Fruit fly (Drosophila melanogaster): ENCODE measurements around the gene CG31635.
A peak's percentile ranks its signal among the peaks of the same experiment; 100 is the strongest.

CG31635 gene

dm6 chr2L:6677453-6677852 is 28.5 kb upstream of the CG31635 start, which contains the start of gene Nse1 (continued):
- TF ChIP-seq crp (GFP tag; optimal IDR thresholded peaks at IDR 0.05) (peak in 1 of 2 experiments; percentile 1), tin (GFP tag; optimal IDR thresholded peaks at IDR 0.05) (no peak), CHES-1-like (GFP tag; optimal IDR thresholded peaks at IDR 0.05) (no peak), CG34224 (GFP tag; IDR thresholded peaks at IDR 0.05; ENCODE audit: partially characterized antibody) (peak; percentile 78), Hr3 (GFP tag; optimal IDR thresholded peaks at IDR 0.05) (no peak)

dm6 chr2L:6676535-6676934 is 27.6 kb upstream of the CG31635 start, which contains the start of gene cort:
Gene cort, minus strand, starts transcription at chr2L:6676635.
- TF ChIP-seq grau (tag; optimal IDR thresholded peaks at IDR 0.05) (peak; percentile 26), lbe (GFP tag; optimal IDR thresholded peaks at IDR 0.05) (no peak)

dm6 chr2L:6673211-6674012 is 24.5 kb upstream of the CG31635 start, which contains the start of gene Spn27A:
Gene Spn27A, minus strand, starts transcription at chr2L:6673347.
- peak; percentile 19 for TF ChIP-seq en (GFP tag; optimal IDR thresholded peaks at IDR 0.05)
- TF ChIP-seq CG9876 (GFP tag; optimal IDR thresholded peaks at IDR 0.05) = no peak
- TF ChIP-seq Lim3 (GFP tag; IDR thresholded peaks at IDR 0.05) = no peak
- TF ChIP-seq CHES-1-like (GFP tag; optimal IDR thresholded peaks at IDR 0.05) = peak; percentile 59
- peak; percentile 63 for TF ChIP-seq CG12659 (GFP tag; optimal IDR thresholded peaks at IDR 0.05)
- 0 out of 2 replicates have a peak, but pooled peaks have one; percentile 34 for TF ChIP-seq E2f1 (GFP tag; IDR thresholded peaks at IDR 0.05)
- no peak; the same call in 1 of the 2 replicates for TF ChIP-seq CG31441 (GFP tag; IDR thresholded peaks at IDR 0.05)
- TF ChIP-seq CG32767 (GFP tag; IDR thresholded peaks at IDR 0.05) = peak; percentile 20; the same call in 1 of the 2 replicates
- 0 out of 3 replicates have a peak, but pooled peaks have one; percentile 33 for TF ChIP-seq Dbx (GFP tag; IDR thresholded peaks at IDR 0.05)
- no peak for TF ChIP-seq prd (optimal IDR thresholded peaks at IDR 0.05)
- TF ChIP-seq prd (GFP tag; IDR thresholded peaks at IDR 0.05) = peak; percentile 54; the same call in 2 of the 3 replicates
- TF ChIP-seq tup (GFP tag; optimal IDR thresholded peaks at IDR 0.05) = peak; percentile 15
- peak; percentile 52 for TF ChIP-seq CG33213 (GFP tag; optimal IDR thresholded peaks at IDR 0.05)
- no peak for TF ChIP-seq CG15479 (GFP tag; optimal IDR thresholded peaks at IDR 0.05)
- TF ChIP-seq scrt (GFP tag; optimal IDR thresholded peaks at IDR 0.05) = peak; percentile 38
- peak; percentile 6; the same call in 1 of the 3 replicates for TF ChIP-seq zen2 (GFP tag; IDR thresholded peaks at IDR 0.05; ENCODE audit: partially characterized antibody)
- peak; percentile 61 for TF ChIP-seq NfI (GFP tag; optimal IDR thresholded peaks at IDR 0.05)
- peak; percentile 65 for TF ChIP-seq Drgx (GFP tag; IDR thresholded peaks at IDR 0.05)
- TF ChIP-seq luna (GFP tag; optimal IDR thresholded peaks at IDR 0.05) = peak; percentile 29
- TF ChIP-seq hb (GFP tag; IDR thresholded peaks at IDR 0.05; ENCODE audit: partially characterized antibody) = no peak
- no peak for TF ChIP-seq CG11560 (tag; IDR thresholded peaks at IDR 0.05)
- peak; percentile 42 for TF ChIP-seq BEAF-32 (GFP tag; optimal IDR thresholded peaks at IDR 0.05)
- peak; percentile 27 for TF ChIP-seq fd3F (GFP tag; optimal IDR thresholded peaks at IDR 0.05)
- TF ChIP-seq Hmx (GFP tag; optimal IDR thresholded peaks at IDR 0.05) = no peak
- TF ChIP-seq ken (GFP tag; IDR thresholded peaks at IDR 0.05) = peak; percentile 50; the same call in 2 of the 3 replicates
- TF ChIP-seq oc (tag; optimal IDR thresholded peaks at IDR 0.05) = peak; percentile 66
- peak; percentile 42 for TF ChIP-seq twi (tag; optimal IDR thresholded peaks at IDR 0.05)
- TF ChIP-seq CG1529 (GFP tag; optimal IDR thresholded peaks at IDR 0.05) = peak; percentile 53
- TF ChIP-seq C15 (GFP tag; IDR thresholded peaks at IDR 0.05) = no peak
- TF ChIP-seq CG10543 (GFP tag; optimal IDR thresholded peaks at IDR 0.05) = peak; percentile 23
- TF ChIP-seq kah (GFP tag; optimal IDR thresholded peaks at IDR 0.05) = peak; percentile 8
- no peak for TF ChIP-seq klu (GFP tag; IDR thresholded peaks at IDR 0.05)
- no peak for TF ChIP-seq gt (GFP tag; IDR thresholded peaks at IDR 0.05)
- no peak for TF ChIP-seq cad (GFP tag; optimal IDR thresholded peaks at IDR 0.05)
- no peak for TF ChIP-seq wdn (GFP tag; IDR thresholded peaks at IDR 0.05)
- peak; percentile 11 for TF ChIP-seq CG4617 (GFP tag; optimal IDR thresholded peaks at IDR 0.05; ENCODE audit: borderline replicate concordance)
- TF ChIP-seq CG2678 (tag; optimal IDR thresholded peaks at IDR 0.05) = peak; percentile 74
- 0 out of 2 replicates have a peak, but pooled peaks have one; percentile 41 for TF ChIP-seq stc (GFP tag; IDR thresholded peaks at IDR 0.05)
- TF ChIP-seq Awh (GFP tag; IDR thresholded peaks at IDR 0.05) = peak; percentile 41; the same call in 1 of the 2 replicates

Data from whole organism, embryonic.